Worm (Caenorhabditis elegans) whole organism, late embryonic: ENCODE measurements around the gene srt-31.

Experiments
- Y22D7AL.16 ChIP-seq: sonication (generic microtip); optimal IDR thresholded peaks from 2 replicates; lab custom pipeline; 2016; ENCODE audit warnings: missing genetic modification characterization, missing compliant biosample characterization
- ceh-45 ChIP-seq: fragments of 200-800 bp; sonication (Bioruptor generic); IDR thresholded peaks from 2 replicates; pipeline ENCODE4 v1.3.6; 2022; ENCODE audit warnings: missing genetic modification reagents, missing genetic modification characterization, missing compliant biosample characterization
- fkh-10 ChIP-seq: fragments of 150-350 bp; optimal IDR thresholded peaks from 2 replicates; lab custom pipeline; 2014; ENCODE audit warnings: missing biosample characterization, missing genetic modification reagents, missing genetic modification characterization
- hlh-6 ChIP-seq: sonication (generic microtip); optimal IDR thresholded peaks from 2 replicates; lab custom pipeline; 2016; ENCODE audit warnings: missing genotype, missing genetic modification characterization, missing compliant biosample characterization
- lin-11 ChIP-seq: fragments of 200-800 bp; sonication (Bioruptor generic); optimal IDR thresholded peaks from 2 replicates; lab custom pipeline; 2018; ENCODE audit warnings: mild to moderate bottlenecking, missing genetic modification characterization, missing compliant biosample characterization
- nhr-11 ChIP-seq: fragments of 150-350 bp; optimal IDR thresholded peaks from 2 replicates; lab custom pipeline; 2014; ENCODE audit warnings: missing biosample characterization, missing genetic modification characterization
- pha-4 ChIP-seq: fragments of 150-350 bp; optimal IDR thresholded peaks from 2 replicates; lab custom pipeline; 2018; ENCODE audit warnings: missing biosample characterization, missing genetic modification reagents, missing genetic modification characterization
- rnt-1 ChIP-seq: sonication (generic microtip); optimal IDR thresholded peaks from 2 replicates; lab custom pipeline; 2016; ENCODE audit warnings: missing genetic modification characterization, missing compliant biosample characterization
- tbx-2 ChIP-seq: sonication (generic microtip); optimal IDR thresholded peaks from 2 replicates; lab custom pipeline; 2016; ENCODE audit warnings: missing genetic modification characterization, missing compliant biosample characterization
- tbx-7 ChIP-seq: sonication (generic microtip); optimal IDR thresholded peaks from 2 replicates; lab custom pipeline; 2016; ENCODE audit warnings: missing genotype, missing genetic modification characterization, missing compliant biosample characterization
- unc-3 ChIP-seq, 2 experiments: fragments of 200-800 bp in 1 of 2; sonication (Bioruptor generic) in 1 of 2; sonication (generic microtip) in 1 of 2; conservative IDR thresholded peaks in 1 of 2; optimal IDR thresholded peaks in 1 of 2; 2 replicates each; pipeline versions ENCODE4 v1.3.6 to Lab custom; 2016 to 2022; ENCODE audit warnings: missing compliant biosample characterization in 2 of 2, missing genetic modification characterization in 2 of 2, missing genetic modification reagents in 1 of 2

ce11 chrV:519445-519844 lies 46.8 kb downstream of the srt-31 start, which contains the start of gene nhr-210:
- TF ChIP-seq pha-4 (tag; lab: Kevin White, UChicago) (no peak), tbx-2 (no peak), ceh-45 (GFP tag; lab: Robert Waterston, UW) (no peak), rnt-1 (no peak), Y22D7AL.16 (tag; lab: Kevin White, UChicago) (no peak), nhr-11 (tag; lab: Kevin White, UChicago) (no peak), fkh-10 (GFP tag; lab: Kevin White, UChicago) (no peak), tbx-7 (tag; lab: Kevin White, UChicago) (no peak), hlh-6 (tag; lab: Kevin White, UChicago) (no peak), lin-11 (tag; lab: Kevin White, UChicago) (no peak), unc-3 (GFP tag; conservative IDR thresholded peaks at IDR 0.05; lab: Robert Waterston, UW) (no peak), unc-3 (tag; optimal IDR thresholded peaks at IDR 0.05; lab: Kevin White, UChicago) (no peak)
